Worm (Caenorhabditis elegans) whole organism, L2 larva: ENCODE results near the gene fmo-3.

Experiments
- C34F6.9 ChIP-seq: fragments of 150-350 bp; optimal IDR thresholded peaks from 2 replicates; lab custom pipeline; 2014; ENCODE audit warnings: missing biosample characterization, missing genetic modification characterization
- F13H6.1 ChIP-seq: sonication (generic microtip); optimal IDR thresholded peaks from 2 replicates; lab custom pipeline; 2016; ENCODE audit warnings: missing genetic modification characterization, missing compliant biosample characterization
- Y55F3AM.14 ChIP-seq: fragments of 200-800 bp; sonication (Bioruptor generic); optimal IDR thresholded peaks from 2 replicates; lab custom pipeline; 2018; ENCODE audit warnings: mild to moderate bottlenecking, missing genetic modification characterization, missing compliant biosample characterization
- ZK546.5 ChIP-seq: sonication (generic microtip); optimal IDR thresholded peaks from 2 replicates; lab custom pipeline; 2017; ENCODE audit warnings: missing biosample characterization, missing genetic modification characterization
- ama-1 ChIP-seq: fragments of 150-350 bp; optimal IDR thresholded peaks from 2 replicates; lab custom pipeline; 2018; ENCODE audit warnings: inconsistent platforms
- blmp-1 ChIP-seq: sonication (generic microtip); optimal IDR thresholded peaks from 2 replicates; lab custom pipeline; 2017; ENCODE audit warnings: missing genetic modification characterization, mild to moderate bottlenecking, missing compliant biosample characterization, antibody characterized with exemption, moderate library complexity; ENCODE audit not compliant: insufficient read depth
- ceh-16 ChIP-seq: fragments of 150-350 bp; optimal IDR thresholded peaks from 2 replicates; lab custom pipeline; 2014; ENCODE audit warnings: missing biosample characterization, missing genetic modification characterization
- ceh-82 ChIP-seq: fragments of 150-350 bp; optimal IDR thresholded peaks from 2 replicates; lab custom pipeline; 2014; ENCODE audit warnings: missing biosample characterization, missing genetic modification characterization
- crh-2 ChIP-seq: sonication (generic microtip); optimal IDR thresholded peaks from 2 replicates; lab custom pipeline; 2017; ENCODE audit warnings: missing biosample characterization, missing genetic modification characterization
- dmd-4 ChIP-seq: sonication (generic microtip); optimal IDR thresholded peaks from 2 replicates; lab custom pipeline; 2017; ENCODE audit warnings: missing biosample characterization, missing genetic modification characterization
- egl-27 ChIP-seq: sonication (generic microtip); optimal IDR thresholded peaks from 3 replicates; lab custom pipeline; 2017; ENCODE audit warnings: missing biosample characterization, missing genetic modification reagents, missing genetic modification characterization
- elt-1 ChIP-seq: fragments of 150-350 bp; optimal IDR thresholded peaks from 2 replicates; lab custom pipeline; 2014; ENCODE audit warnings: missing biosample characterization, missing genetic modification characterization
- fos-1 ChIP-seq: fragments of 150-350 bp; optimal IDR thresholded peaks from 2 replicates; lab custom pipeline; 2014; ENCODE audit warnings: missing biosample characterization, missing genetic modification characterization
- gmeb-1 ChIP-seq: fragments of 150-350 bp; optimal IDR thresholded peaks from 2 replicates; lab custom pipeline; 2014; ENCODE audit warnings: missing biosample characterization, missing genetic modification characterization
- lin-39 ChIP-seq: fragments of 150-350 bp; optimal IDR thresholded peaks from 2 replicates; lab custom pipeline; 2014; ENCODE audit warnings: missing biosample characterization, missing genetic modification reagents, missing genetic modification characterization
- lsy-2 ChIP-seq, 2 experiments: fragments of 150-350 bp in 1 of 2; sonication (generic microtip) in 1 of 2; optimal IDR thresholded peaks; 2 replicates each; lab custom pipeline; 2014 to 2017; ENCODE audit warnings: missing biosample characterization in 2 of 2, missing genetic modification characterization in 2 of 2
- mab-5 ChIP-seq: fragments of 150-350 bp; optimal IDR thresholded peaks from 2 replicates; lab custom pipeline; 2014; ENCODE audit warnings: missing biosample characterization, missing genetic modification characterization
- mdl-1 ChIP-seq, 2 experiments: fragments of 150-350 bp in 1 of 2; sonication (generic microtip) in 1 of 2; optimal IDR thresholded peaks; 2 replicates each; lab custom pipeline; 2017; ENCODE audit warnings: missing biosample characterization in 2 of 2, missing genetic modification characterization in 2 of 2
- nhr-10 ChIP-seq: sonication (generic microtip); optimal IDR thresholded peaks from 2 replicates; lab custom pipeline; 2017; ENCODE audit warnings: missing biosample characterization, missing genetic modification characterization
- nhr-12 ChIP-seq: fragments of 150-350 bp; optimal IDR thresholded peaks from 2 replicates; lab custom pipeline; 2014; ENCODE audit warnings: missing biosample characterization, missing genetic modification characterization
- nhr-129 ChIP-seq: fragments of 150-350 bp; optimal IDR thresholded peaks from 2 replicates; lab custom pipeline; 2014; ENCODE audit warnings: missing biosample characterization, missing genetic modification characterization
- nhr-21 ChIP-seq: fragments of 150-350 bp; optimal IDR thresholded peaks from 2 replicates; lab custom pipeline; 2014; ENCODE audit warnings: missing biosample characterization, missing genetic modification characterization
- nhr-237 ChIP-seq: fragments of 150-350 bp; optimal IDR thresholded peaks from 2 replicates; lab custom pipeline; 2014; ENCODE audit warnings: missing biosample characterization, missing genetic modification characterization
- nhr-25 ChIP-seq: fragments of 150-350 bp; sonication (generic microtip); optimal IDR thresholded peaks from 3 replicates; lab custom pipeline; 2014; ENCODE audit warnings: missing biosample characterization, missing genetic modification characterization
- nhr-6 ChIP-seq: fragments of 150-350 bp; optimal IDR thresholded peaks from 2 replicates; lab custom pipeline; 2014; ENCODE audit warnings: missing biosample characterization, missing genetic modification characterization
- nhr-77 ChIP-seq: fragments of 150-350 bp; optimal IDR thresholded peaks from 2 replicates; lab custom pipeline; 2014; ENCODE audit warnings: missing biosample characterization, missing genetic modification characterization
- peb-1 ChIP-seq: fragments of 150-350 bp; optimal IDR thresholded peaks from 2 replicates; lab custom pipeline; 2014; ENCODE audit warnings: missing biosample characterization, missing genetic modification characterization
- sem-4 ChIP-seq: fragments of 150-350 bp; optimal IDR thresholded peaks from 2 replicates; lab custom pipeline; 2014; ENCODE audit warnings: missing biosample characterization, missing genetic modification reagents, missing genetic modification characterization
- sma-3 ChIP-seq: sonication (generic microtip); optimal IDR thresholded peaks from 2 replicates; lab custom pipeline; 2016; ENCODE audit warnings: missing genetic modification reagents, missing genetic modification characterization, missing compliant biosample characterization
- sma-9 ChIP-seq, 2 experiments: fragments of 150-350 bp in 1 of 2; sonication (generic microtip) in 1 of 2; optimal IDR thresholded peaks; 2 replicates each; lab custom pipeline; 2014 to 2016; ENCODE audit warnings: missing genetic modification characterization in 2 of 2, mild to moderate bottlenecking in 1 of 2, missing biosample characterization in 1 of 2, missing compliant biosample characterization in 1 of 2, missing genetic modification reagents in 1 of 2, moderate library complexity in 1 of 2
- snpc-4 ChIP-seq: fragments of 150-350 bp; optimal IDR thresholded peaks from 2 replicates; lab custom pipeline; 2014; ENCODE audit warnings: missing biosample characterization, missing genetic modification characterization
- unc-39 ChIP-seq: fragments of 150-350 bp; optimal IDR thresholded peaks from 2 replicates; lab custom pipeline; 2014; ENCODE audit warnings: missing biosample characterization, missing genetic modification characterization
- unc-55 ChIP-seq: fragments of 150-350 bp; sonication (generic microtip); optimal IDR thresholded peaks from 3 replicates; lab custom pipeline; 2014; ENCODE audit warnings: missing biosample characterization, missing genetic modification reagents, missing genetic modification characterization
- unc-62 ChIP-seq: fragments of 150-350 bp; optimal IDR thresholded peaks from 2 replicates; lab custom pipeline; 2014; ENCODE audit warnings: missing biosample characterization, missing genetic modification reagents, missing genetic modification characterization
- zag-1 ChIP-seq: fragments of 150-350 bp; optimal IDR thresholded peaks from 2 replicates; lab custom pipeline; 2014; ENCODE audit warnings: missing biosample characterization, missing genetic modification characterization
- ztf-1 ChIP-seq: fragments of 200-800 bp; sonication (Bioruptor generic); conservative IDR thresholded peaks from 2 replicates; pipeline ENCODE4 v1.3.6; 2022; ENCODE audit warnings: missing genetic modification characterization, missing compliant biosample characterization
- ztf-4 ChIP-seq: fragments of 150-350 bp; optimal IDR thresholded peaks from 2 replicates; lab custom pipeline; 2014; ENCODE audit warnings: missing biosample characterization, missing genetic modification characterization

Gene fmo-3

ce11 chrIII:10714541-10714940 is 20.1 kb downstream of the fmo-3 start:
- TF ChIP-seq nhr-12 (tag; lab: Kevin White, UChicago) = no peak
- no peak for TF ChIP-seq C34F6.9 (tag; lab: Kevin White, UChicago)
- TF ChIP-seq dmd-4 (tag; lab: Kevin White, UChicago) = no peak
- no peak for TF ChIP-seq sem-4 (tag; lab: Kevin White, UChicago)
- no peak for TF ChIP-seq unc-62 (GFP tag; lab: Kevin White, UChicago)
- no peak for TF ChIP-seq snpc-4
- no peak for TF ChIP-seq mdl-1 (tag; optimal IDR thresholded peaks at IDR 0.05; lab: Kevin White, UChicago)
- no peak for TF ChIP-seq nhr-77 (tag; lab: Kevin White, UChicago)
- no peak for TF ChIP-seq ama-1 (lab: Kevin White, UChicago)

ce11 chrIII:10716091-10716490 is 21.6 kb downstream of the fmo-3 start, which contains the start of gene W09D10.4:
W09D10.4 (minus strand) TSS chrIII:10716191.
- TF ChIP-seq nhr-237 (tag; lab: Kevin White, UChicago) (no peak), lsy-2 (tag; optimal IDR thresholded peaks at IDR 0.05; lab: Kevin White, UChicago) (no peak), F13H6.1 (tag; lab: Kevin White, UChicago) (peak; percentile 20), sma-9 (GFP tag; optimal IDR thresholded peaks at IDR 0.05; lab: Kevin White, UChicago) (peak; percentile 32), sma-9 (tag; optimal IDR thresholded peaks at IDR 0.05; lab: Kevin White, UChicago) (no peak), nhr-129 (tag; lab: Kevin White, UChicago) (peak; percentile 10)

ce11 chrIII:10717479-10717878 is 23.0 kb downstream of the fmo-3 start:
- no peak for TF ChIP-seq ceh-16 (tag; lab: Kevin White, UChicago)
- peak; percentile 81 for TF ChIP-seq crh-2
- TF ChIP-seq dmd-4 (tag; lab: Kevin White, UChicago) = no peak
- TF ChIP-seq nhr-129 (tag; lab: Kevin White, UChicago) = peak; percentile 88
- TF ChIP-seq C34F6.9 (tag; lab: Kevin White, UChicago) = peak; percentile 46
- peak; percentile 62 for TF ChIP-seq egl-27
- TF ChIP-seq fos-1 = peak; percentile 62
- no peak for TF ChIP-seq mdl-1 (tag; optimal IDR thresholded peaks at IDR 0.05; lab: Kevin White, UChicago)
- no peak for TF ChIP-seq unc-39 (tag; lab: Kevin White, UChicago)
- peak; percentile 80 for TF ChIP-seq F13H6.1 (tag; lab: Kevin White, UChicago)
- TF ChIP-seq ZK546.5 (tag; lab: Kevin White, UChicago) = no peak
- peak; percentile 76 for TF ChIP-seq ztf-4 (tag; lab: Kevin White, UChicago)
- no peak for TF ChIP-seq nhr-10
- TF ChIP-seq blmp-1 (tag; lab: Kevin White, UChicago) = peak; percentile 89
- TF ChIP-seq nhr-25 (tag; lab: Kevin White, UChicago) = peak; percentile 94
- TF ChIP-seq sem-4 (tag; lab: Kevin White, UChicago) = peak; percentile 43
- no peak for TF ChIP-seq ceh-82 (tag; lab: Kevin White, UChicago)
- TF ChIP-seq sma-3 (GFP tag; lab: Kevin White, UChicago) = peak; percentile 86
- peak in 1 of 2 experiments; percentile 62 for TF ChIP-seq lsy-2 (tag; optimal IDR thresholded peaks at IDR 0.05; lab: Kevin White, UChicago)
- TF ChIP-seq sma-9 (GFP tag; optimal IDR thresholded peaks at IDR 0.05; lab: Kevin White, UChicago) = peak; percentile 91
- no peak for TF ChIP-seq sma-9 (tag; optimal IDR thresholded peaks at IDR 0.05; lab: Kevin White, UChicago)
- no peak for TF ChIP-seq lin-39 (tag; lab: Kevin White, UChicago)
- peak; percentile 11 for TF ChIP-seq zag-1 (tag; lab: Kevin White, UChicago)
- peak; percentile 96 for TF ChIP-seq nhr-21
- TF ChIP-seq nhr-6 (tag; lab: Kevin White, UChicago) = peak; percentile 20
- TF ChIP-seq gmeb-1 (tag; lab: Kevin White, UChicago) = peak; percentile 4
- TF ChIP-seq mab-5 = peak; percentile 12
- TF ChIP-seq, all 48 proteins: peak for 18

ce11 chrIII:10718078-10718477 is 23.6 kb downstream of the fmo-3 start:
- peak; percentile 30 for TF ChIP-seq sma-9 (GFP tag; optimal IDR thresholded peaks at IDR 0.05; lab: Kevin White, UChicago)
- TF ChIP-seq sma-9 (tag; optimal IDR thresholded peaks at IDR 0.05; lab: Kevin White, UChicago) = no peak
- TF ChIP-seq Y55F3AM.14 (GFP tag; lab: Kevin White, UChicago) = peak; percentile 3
- TF ChIP-seq dmd-4 (tag; lab: Kevin White, UChicago) = no peak
- no peak for TF ChIP-seq peb-1
- TF ChIP-seq C34F6.9 (tag; lab: Kevin White, UChicago) = no peak
- no peak for TF ChIP-seq fos-1
- peak; percentile 11 for TF ChIP-seq crh-2
- no peak for TF ChIP-seq elt-1
- peak; percentile 6 for TF ChIP-seq nhr-25 (tag; lab: Kevin White, UChicago)
- TF ChIP-seq ztf-4 (tag; lab: Kevin White, UChicago) = no peak
- TF ChIP-seq ztf-1 (GFP tag; lab: Robert Waterston, UW) = no peak
- TF ChIP-seq unc-55 (GFP tag; lab: Kevin White, UChicago) = no peak
